Worm (Caenorhabditis elegans) whole organism, midembryonic: Measurements from ENCODE around the gene clec-88.

Experiments
- cog-1 ChIP-seq: sonication (generic microtip); optimal IDR thresholded peaks from 2 replicates; lab custom pipeline; 2016; ENCODE audit warnings: missing genetic modification characterization, missing compliant biosample characterization
- flt-1 ChIP-seq: fragments of 200-800 bp; sonication (Bioruptor generic); IDR thresholded peaks from 2 replicates; pipeline ENCODE4 v1.3.6; 2022; ENCODE audit warnings: missing genetic modification characterization, missing compliant biosample characterization
- klf-2 ChIP-seq: fragments of 200-800 bp; sonication (Bioruptor generic); conservative IDR thresholded peaks from 2 replicates; pipeline ENCODE4 v1.3.6; 2022; ENCODE audit warnings: missing genetic modification reagents, missing genetic modification characterization, missing compliant biosample characterization
- ztf-23 ChIP-seq: fragments of 200-800 bp; sonication (Bioruptor generic); IDR thresholded peaks from 2 replicates; pipeline ENCODE4 v1.3.6; 2022; ENCODE audit warnings: missing genetic modification reagents, missing genetic modification characterization, missing compliant biosample characterization
- ztf-29 ChIP-seq: fragments of 200-800 bp; sonication (Bioruptor generic); IDR thresholded peaks from 2 replicates; pipeline ENCODE4 v1.3.6; 2022; ENCODE audit warnings: missing genetic modification reagents, missing genetic modification characterization, missing compliant biosample characterization

ce11 chrII:6398406-6398805, 32.9 kb downstream of the clec-88 start, which contains the start of gene zig-10:
- TF ChIP-seq ztf-29 (no peak), klf-2 (GFP tag; lab: Robert Waterston, UW) (no peak), flt-1 (GFP tag; lab: Robert Waterston, UW) (no peak), ztf-23 (no peak), cog-1 (no peak)
